Fruit fly (Drosophila melanogaster): ENCODE measurements around the gene nej.
A peak's percentile ranks its signal among the peaks of the same experiment; 100 is the strongest.

dm6 chrX:9666465-9666864 is 20.4 kb downstream of the nej start:
- TF ChIP-seq CG12605 (GFP tag; IDR thresholded peaks at IDR 0.05) (no peak), D1 (tag; optimal IDR thresholded peaks at IDR 0.05) (no peak), Pif1A (GFP tag; optimal IDR thresholded peaks at IDR 0.05) (no peak), CG10348 (GFP tag; IDR thresholded peaks at IDR 0.05) (no peak), EcR (GFP tag; optimal IDR thresholded peaks at IDR 0.05) (no peak), fd96Ca (GFP tag; IDR thresholded peaks at IDR 0.05) (no peak), CG34367 (tag; optimal IDR thresholded peaks at IDR 0.05) (no peak), CG4496 (GFP tag; IDR thresholded peaks at IDR 0.05) (peak; percentile 37; the same call in 1 of the 3 replicates), rn (GFP tag; IDR thresholded peaks at IDR 0.05) (no peak), Pif1B (GFP tag; optimal IDR thresholded peaks at IDR 0.05) (no peak), CG9948 (tag; optimal IDR thresholded peaks at IDR 0.05) (no peak), CG15710 (tag; optimal IDR thresholded peaks at IDR 0.05) (no peak)
